Worm (Caenorhabditis elegans) whole organism, L4 larva: Measurements from ENCODE around the gene D1005.4.

Experiments used
- D1046.2 ChIP-seq: fragments of 200-800 bp; sonication (Bioruptor generic); IDR thresholded peaks from 2 replicates; pipeline ENCODE4 v1.3.6; 2022; ENCODE audit warnings: missing genetic modification characterization, missing compliant biosample characterization
- F10B5.3 ChIP-seq: sonication (generic microtip); optimal IDR thresholded peaks from 2 replicates; lab custom pipeline; 2016; ENCODE audit warnings: mild to moderate bottlenecking, missing genetic modification characterization, missing compliant biosample characterization
- F44E2.7 ChIP-seq: fragments of 200-800 bp; sonication (Bioruptor generic); IDR thresholded peaks from 2 replicates; pipeline ENCODE4 v2.1.2; 2022; ENCODE audit warnings: missing genetic modification characterization, missing compliant biosample characterization
- F49E8.2 ChIP-seq: sonication (generic microtip); optimal IDR thresholded peaks from 2 replicates; lab custom pipeline; 2016; ENCODE audit warnings: missing compliant biosample characterization, mild to moderate bottlenecking, missing genetic modification characterization, borderline replicate concordance
- Y75B8A.6 ChIP-seq: fragments of 200-800 bp; sonication (Bioruptor generic); IDR thresholded peaks from 2 replicates; pipeline ENCODE4 v1.3.6; 2022; ENCODE audit warnings: missing genetic modification reagents, missing genetic modification characterization, missing compliant biosample characterization
- ZK337.2 ChIP-seq: fragments of 200-800 bp; sonication (Bioruptor generic); IDR thresholded peaks from 2 replicates; pipeline ENCODE4 v1.3.6; 2022; ENCODE audit warnings: missing genetic modification reagents, missing genetic modification characterization, missing compliant biosample characterization
- aha-1 ChIP-seq: fragments of 150-350 bp; peaks from one replicate; lab custom pipeline; 2014; ENCODE audit warnings: missing biosample characterization, missing genetic modification characterization
- attf-4 ChIP-seq: sonication (generic microtip); optimal IDR thresholded peaks from 3 replicates; lab custom pipeline; 2017; ENCODE audit warnings: missing biosample characterization, missing genetic modification characterization
- ceh-62 ChIP-seq: sonication (generic microtip); optimal IDR thresholded peaks from 2 replicates; lab custom pipeline; 2017; ENCODE audit warnings: missing biosample characterization, missing genetic modification characterization
- daf-16 ChIP-seq, 3 experiments: sonication (generic microtip); optimal IDR thresholded peaks; 2 replicates each; lab custom pipeline; 2016 to 2017; ENCODE audit warnings: missing genetic modification characterization in 3 of 3, missing genetic modification reagents in 3 of 3, mild to moderate bottlenecking in 2 of 3, missing compliant biosample characterization in 2 of 3, missing biosample characterization in 1 of 3, moderate library complexity in 1 of 3
- dmd-6 ChIP-seq: fragments of 200-800 bp; sonication (Bioruptor generic); IDR thresholded peaks from 2 replicates; pipeline ENCODE4 v1.3.6; 2022; ENCODE audit warnings: missing genetic modification reagents, missing genetic modification characterization, missing compliant biosample characterization
- duxl-1 ChIP-seq: sonication (generic microtip); optimal IDR thresholded peaks from 2 replicates; lab custom pipeline; 2016; ENCODE audit warnings: mild to moderate bottlenecking, missing genetic modification characterization, moderate library complexity, missing compliant biosample characterization; ENCODE audit not compliant: poor library complexity
- egl-43 ChIP-seq: fragments of 200-800 bp; sonication (Bioruptor generic); IDR thresholded peaks from 2 replicates; pipeline ENCODE4 v1.3.6; 2022; ENCODE audit warnings: missing genetic modification reagents, missing genetic modification characterization, missing compliant biosample characterization
- fkh-10 ChIP-seq: fragments of 150-350 bp; optimal IDR thresholded peaks from 2 replicates; lab custom pipeline; 2014; ENCODE audit warnings: missing biosample characterization, missing genetic modification reagents, missing genetic modification characterization
- fos-1 ChIP-seq: fragments of 150-350 bp; optimal IDR thresholded peaks from 2 replicates; lab custom pipeline; 2014; ENCODE audit warnings: missing biosample characterization, missing genetic modification characterization
- lin-29 ChIP-seq: fragments of 200-800 bp; sonication (Bioruptor generic); IDR thresholded peaks from 2 replicates; pipeline ENCODE4 v1.3.6; 2022; ENCODE audit warnings: missing genetic modification reagents, missing genetic modification characterization, missing compliant biosample characterization
- lin-38 ChIP-seq: fragments of 200-800 bp; sonication (Bioruptor generic); IDR thresholded peaks from 2 replicates; pipeline ENCODE4 v1.3.6; 2022; ENCODE audit warnings: missing genetic modification reagents, missing genetic modification characterization, missing compliant biosample characterization
- madf-9 ChIP-seq: fragments of 200-800 bp; sonication (Bioruptor generic); conservative IDR thresholded peaks from 2 replicates; pipeline ENCODE4 v1.3.6; 2022; ENCODE audit warnings: missing genetic modification reagents, missing genetic modification characterization, missing compliant biosample characterization
- mdl-1 ChIP-seq, 2 experiments: fragments of 150-350 bp in 1 of 2; sonication (generic microtip) in 1 of 2; optimal IDR thresholded peaks; 2 replicates each; lab custom pipeline; 2014 to 2017; ENCODE audit warnings: missing biosample characterization in 2 of 2, missing genetic modification characterization in 2 of 2
- mdt-29 ChIP-seq: fragments of 200-800 bp; sonication (Bioruptor generic); IDR thresholded peaks from 2 replicates; pipeline ENCODE4 v1.3.6; 2022; ENCODE audit warnings: missing genetic modification reagents, missing genetic modification characterization, missing compliant biosample characterization
- nhr-42 ChIP-seq: fragments of 200-800 bp; sonication (Bioruptor generic); IDR thresholded peaks from 2 replicates; pipeline ENCODE4 v1.3.6; 2022; ENCODE audit warnings: missing genetic modification characterization, missing compliant biosample characterization
- nhr-77 ChIP-seq: fragments of 150-350 bp; optimal IDR thresholded peaks from 2 replicates; lab custom pipeline; 2014; ENCODE audit warnings: missing biosample characterization, missing genetic modification characterization
- pha-4 ChIP-seq, 2 experiments: fragments of 150-350 bp in 1 of 2; fragments of 200-800 bp in 1 of 2; sonication (Bioruptor generic) in 1 of 2; IDR thresholded peaks in 1 of 2; optimal IDR thresholded peaks in 1 of 2; 2 replicates each; pipeline versions ENCODE4 v1.3.6 to Lab custom; 2014 to 2022; ENCODE audit warnings: missing genetic modification characterization in 2 of 2, missing genetic modification reagents in 2 of 2, missing biosample characterization in 1 of 2, missing compliant biosample characterization in 1 of 2
- rbr-2 ChIP-seq: sonication (generic microtip); optimal IDR thresholded peaks from 2 replicates; lab custom pipeline; 2016; ENCODE audit warnings: missing genotype, missing genetic modification characterization, missing compliant biosample characterization
- saeg-2 ChIP-seq: fragments of 200-800 bp; sonication (Bioruptor generic); IDR thresholded peaks from 2 replicates; pipeline ENCODE4 v1.3.6; 2022; ENCODE audit warnings: missing genetic modification reagents, missing genetic modification characterization, missing compliant biosample characterization
- sdz-12 ChIP-seq: fragments of 200-800 bp; sonication (Bioruptor generic); optimal IDR thresholded peaks from 2 replicates; lab custom pipeline; 2018; ENCODE audit warnings: mild to moderate bottlenecking, missing genetic modification characterization, missing compliant biosample characterization
- set-16 ChIP-seq: fragments of 200-800 bp; sonication (Bioruptor generic); IDR thresholded peaks from 2 replicates; pipeline ENCODE4 v1.3.6; 2022; ENCODE audit warnings: missing genetic modification reagents, missing genetic modification characterization, missing compliant biosample characterization
- snpc-4 ChIP-seq: fragments of 150-350 bp; optimal IDR thresholded peaks from 2 replicates; lab custom pipeline; 2014; ENCODE audit warnings: missing biosample characterization, missing genetic modification characterization
- tag-97 ChIP-seq: fragments of 200-800 bp; sonication (Bioruptor generic); IDR thresholded peaks from 2 replicates; pipeline ENCODE4 v1.3.6; 2022; ENCODE audit warnings: missing genetic modification characterization, missing compliant biosample characterization
- unc-62 ChIP-seq, 3 experiments: fragments of 150-350 bp in 1 of 3; sonication (generic microtip); optimal IDR thresholded peaks in 2 of 3; peaks in 1 of 3; 1 replicate in 1 of 3; 2 replicates in 2 of 3; lab custom pipeline; 2014 to 2017; ENCODE audit warnings: missing biosample characterization in 3 of 3, missing genetic modification characterization in 3 of 3, missing genetic modification reagents in 3 of 3, missing genotype in 1 of 3
- vab-7 ChIP-seq: fragments of 200-800 bp; sonication (Bioruptor generic); IDR thresholded peaks from 2 replicates; pipeline ENCODE4 v1.3.6; 2022; ENCODE audit warnings: missing genetic modification reagents, missing genetic modification characterization, missing compliant biosample characterization
- zag-1 ChIP-seq: fragments of 150-350 bp; optimal IDR thresholded peaks from 2 replicates; lab custom pipeline; 2014; ENCODE audit warnings: missing biosample characterization, missing genetic modification characterization
- ztf-11 ChIP-seq: fragments of 150-350 bp; optimal IDR thresholded peaks from 2 replicates; lab custom pipeline; 2014; ENCODE audit warnings: missing biosample characterization, missing genetic modification characterization
- ztf-7 ChIP-seq: fragments of 150-350 bp; optimal IDR thresholded peaks from 2 replicates; lab custom pipeline; 2014; ENCODE audit warnings: missing biosample characterization, missing genetic modification characterization

D1005.4 gene

DNA sequence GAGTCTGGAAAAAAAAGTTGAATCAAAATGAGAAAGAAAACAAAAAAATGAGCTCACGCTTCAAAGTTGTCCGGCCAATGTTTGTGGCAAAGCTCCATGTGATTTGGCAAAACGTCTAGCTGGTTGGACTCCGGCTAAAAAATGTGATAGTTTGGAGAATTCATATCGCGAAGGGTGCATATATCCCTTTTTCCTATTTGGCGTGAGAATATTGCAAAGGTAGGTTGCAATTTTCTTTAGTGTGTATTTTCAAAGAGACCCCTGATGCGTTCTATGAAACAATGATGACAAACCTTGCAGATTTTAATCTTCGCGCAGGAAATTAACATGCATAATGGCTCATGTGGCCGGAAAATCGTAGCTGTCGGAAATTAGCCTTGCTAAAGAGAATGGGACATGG, 6.6 kb upstream of the D1005.4 start (continued):
- no peak for TF ChIP-seq Y75B8A.6 (GFP tag; lab: Robert Waterston, UW)
- no peak for TF ChIP-seq daf-16 (GFP tag; optimal IDR thresholded peaks at IDR 0.05; lab: Kevin White, UChicago)
- peak; percentile 11 for TF ChIP-seq daf-16 (tag; optimal IDR thresholded peaks at IDR 0.05; lab: Kevin White, UChicago)
- TF ChIP-seq zag-1 (tag; lab: Kevin White, UChicago) = no peak

DNA sequence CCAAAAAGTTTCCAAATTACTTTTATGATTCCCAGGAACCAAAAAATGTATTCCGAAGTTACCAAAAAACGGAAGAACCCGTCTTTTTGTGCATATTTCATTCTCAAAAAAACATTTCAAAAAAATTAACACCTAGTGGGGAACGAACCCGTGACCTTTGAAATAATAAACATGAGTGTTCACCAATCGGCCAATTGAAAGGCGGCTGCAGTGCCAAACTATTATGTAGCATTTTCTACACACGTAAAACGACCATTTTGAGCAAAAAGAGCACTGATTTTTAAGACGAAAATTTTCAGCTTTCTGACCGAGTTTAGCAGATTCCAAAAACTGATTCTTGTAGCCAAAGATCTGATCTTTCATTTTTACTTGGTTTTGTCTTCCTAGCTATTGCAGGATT, 5.4 kb upstream of the D1005.4 start:
- TF ChIP-seq nhr-77 (tag; lab: Kevin White, UChicago) (no peak), pha-4 (GFP tag; IDR thresholded peaks at IDR 0.05; lab: Robert Waterston, UW) (no peak), pha-4 (tag; optimal IDR thresholded peaks at IDR 0.05; lab: Kevin White, UChicago) (no peak), lin-29 (GFP tag; lab: Robert Waterston, UW) (no peak), ztf-7 (tag; lab: Kevin White, UChicago) (no peak), nhr-42 (GFP tag; lab: Robert Waterston, UW) (no peak), F44E2.7 (no peak), F10B5.3 (tag; lab: Kevin White, UChicago) (no peak), aha-1 (tag; lab: Kevin White, UChicago) (peak; percentile 77), saeg-2 (GFP tag; lab: Robert Waterston, UW) (no peak), lin-38 (GFP tag; lab: Robert Waterston, UW) (no peak), ztf-11 (no peak), F49E8.2 (no peak), set-16 (GFP tag; lab: Robert Waterston, UW) (no peak), ceh-62 (tag; lab: Kevin White, UChicago) (no peak), tag-97 (GFP tag; lab: Robert Waterston, UW) (no peak), ZK337.2 (GFP tag; lab: Robert Waterston, UW) (no peak), daf-16 (GFP tag; optimal IDR thresholded peaks at IDR 0.05; lab: Kevin White, UChicago) (no peak), daf-16 (tag; optimal IDR thresholded peaks at IDR 0.05; lab: Kevin White, UChicago) (peak; percentile 8), dmd-6 (no peak), mdt-29 (GFP tag; lab: Robert Waterston, UW) (no peak), madf-9 (GFP tag; lab: Robert Waterston, UW) (no peak), mdl-1 (tag; optimal IDR thresholded peaks at IDR 0.05; lab: Kevin White, UChicago) (no peak), egl-43 (GFP tag; lab: Robert Waterston, UW) (peak; percentile 45; the same call in 1 of the 2 replicates)

DNA sequence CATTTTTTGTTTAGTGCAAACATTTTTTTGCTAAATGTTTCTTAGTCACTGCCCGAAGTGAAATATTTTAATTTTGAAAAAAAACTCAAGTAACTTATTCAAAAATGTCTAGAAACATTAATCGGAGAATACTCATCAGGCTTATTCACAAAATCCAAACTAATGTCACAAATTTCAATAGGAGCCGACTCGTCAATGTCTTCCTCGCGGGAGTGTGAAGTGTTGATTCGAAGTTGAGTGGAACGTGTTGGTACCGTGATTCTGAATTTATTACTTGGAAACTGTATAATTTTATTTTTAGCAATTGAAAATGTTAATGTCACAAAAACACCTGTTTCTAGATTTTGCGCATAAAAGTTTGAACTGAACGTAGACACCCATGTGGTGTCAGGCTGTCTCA, 4.0 kb upstream of the D1005.4 start:
- TF ChIP-seq duxl-1 (tag; lab: Kevin White, UChicago) = peak; percentile 61
- TF ChIP-seq unc-62 (GFP tag; optimal IDR thresholded peaks at IDR 0.05 in 1 of 2; lab: Kevin White, UChicago) = peak in 1 of 2 experiments; percentile 30
- TF ChIP-seq unc-62 (tag; optimal IDR thresholded peaks at IDR 0.05; lab: Kevin White, UChicago) = no peak
- peak in 1 of 2 experiments; percentile 29 for TF ChIP-seq daf-16 (GFP tag; optimal IDR thresholded peaks at IDR 0.05; lab: Kevin White, UChicago)
- TF ChIP-seq daf-16 (tag; optimal IDR thresholded peaks at IDR 0.05; lab: Kevin White, UChicago) = no peak
- no peak for TF ChIP-seq rbr-2 (tag; lab: Kevin White, UChicago)

DNA sequence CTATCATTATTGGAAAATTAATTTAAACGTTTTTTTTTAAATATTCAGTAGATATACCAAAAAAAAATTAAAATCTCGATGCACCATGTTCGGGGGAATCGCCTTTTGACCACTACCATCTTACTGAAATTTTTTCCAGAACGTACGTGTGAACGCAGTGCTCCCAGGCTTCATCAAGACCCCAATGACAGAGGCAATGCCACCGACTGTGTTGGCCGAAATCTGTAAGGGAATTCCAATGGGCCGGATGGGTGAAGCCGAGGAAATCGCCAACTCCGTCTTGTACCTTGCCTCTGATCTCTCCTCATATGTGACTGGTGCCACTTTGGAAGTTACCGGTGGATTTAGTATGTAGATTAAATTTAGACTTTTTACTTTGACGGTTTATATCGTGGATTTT, 3.2 kb upstream of the D1005.4 start:
- no peak for TF ChIP-seq attf-4 (tag; lab: Kevin White, UChicago)
- TF ChIP-seq fkh-10 (GFP tag; lab: Kevin White, UChicago) = no peak
- TF ChIP-seq snpc-4 (tag; lab: Kevin White, UChicago) = no peak
- peak; percentile 19 for TF ChIP-seq sdz-12 (GFP tag; lab: Kevin White, UChicago)
- TF ChIP-seq pha-4 (GFP tag; IDR thresholded peaks at IDR 0.05; lab: Robert Waterston, UW) = no peak
- TF ChIP-seq pha-4 (tag; optimal IDR thresholded peaks at IDR 0.05; lab: Kevin White, UChicago) = no peak
- 0 out of 2 replicates have a peak, but pooled peaks have one; percentile 25 for TF ChIP-seq Y75B8A.6 (GFP tag; lab: Robert Waterston, UW)
- 0 out of 2 replicates have a peak, but pooled peaks have one; percentile 19 for TF ChIP-seq D1046.2 (GFP tag; lab: Robert Waterston, UW)
- no peak for TF ChIP-seq fos-1 (tag; lab: Kevin White, UChicago)
- TF ChIP-seq vab-7 (GFP tag; lab: Robert Waterston, UW) = peak; percentile 22; the same call in 1 of the 2 replicates
- no peak for TF ChIP-seq lin-38 (GFP tag; lab: Robert Waterston, UW)
